Fruit fly (Drosophila melanogaster) whole organism, embryonic: ENCODE results near the gene CG5790.

Source experiments
- CG10274 ChIP-seq: fragments of 200-800 bp; sonication (Bioruptor generic); optimal IDR thresholded peaks from 3 replicates; lab custom pipeline; 2017; ENCODE audit warnings: missing biosample characterization, mild to moderate bottlenecking, missing genetic modification characterization
- CG11085 ChIP-seq: fragments of 200-800 bp; sonication (Bioruptor generic); IDR thresholded peaks from 2 replicates; pipeline ENCODE4 v1.3.6; 2022; ENCODE audit warnings: missing biosample characterization, missing genetic modification characterization
- CG11560 ChIP-seq: fragments of 200-800 bp; sonication (Bioruptor generic); IDR thresholded peaks from 3 replicates; pipeline ENCODE4 v1.3.6; 2022; ENCODE audit warnings: missing biosample characterization, missing genetic modification characterization
- CG12219 ChIP-seq: fragments of 200-800 bp; sonication (Bioruptor generic); optimal IDR thresholded peaks from 3 replicates; lab custom pipeline; 2018; ENCODE audit warnings: missing biosample characterization, mild to moderate bottlenecking, missing genetic modification characterization
- CG12299 ChIP-seq: fragments of 200-800 bp; sonication (Bioruptor generic); optimal IDR thresholded peaks from 2 replicates; lab custom pipeline; 2018; ENCODE audit warnings: missing biosample characterization, mild to moderate bottlenecking, missing genetic modification characterization
- CG13287 ChIP-seq: fragments of 200-800 bp; sonication (Bioruptor generic); IDR thresholded peaks from 2 replicates; pipeline ENCODE4 v1.3.6; 2022; ENCODE audit warnings: missing biosample characterization, missing genetic modification characterization; ENCODE audit not compliant: partially characterized antibody
- CG15073 ChIP-seq: fragments of 200-800 bp; sonication (Bioruptor generic); optimal IDR thresholded peaks from 2 replicates; lab custom pipeline; 2016; ENCODE audit warnings: missing biosample characterization, missing genetic modification characterization
- CG1603 ChIP-seq: fragments of 200-800 bp; sonication (Bioruptor generic); optimal IDR thresholded peaks from 2 replicates; lab custom pipeline; 2019; ENCODE audit warnings: missing biosample characterization, mild to moderate bottlenecking, missing genetic modification characterization, moderate library complexity
- CG1647 ChIP-seq: fragments of 200-800 bp; sonication (Bioruptor generic); optimal IDR thresholded peaks from 3 replicates; lab custom pipeline; 2016; ENCODE audit warnings: missing biosample characterization, missing genetic modification characterization
- CG16813 ChIP-seq: fragments of 200-800 bp; sonication (Bioruptor generic); IDR thresholded peaks from 3 replicates; pipeline ENCODE4 v1.3.6; 2022; ENCODE audit warnings: missing biosample characterization, missing genetic modification characterization; ENCODE audit not compliant: partially characterized antibody
- CG16815 ChIP-seq: fragments of 200-800 bp; sonication (Bioruptor generic); optimal IDR thresholded peaks from 3 replicates; lab custom pipeline; 2017; ENCODE audit warnings: missing biosample characterization, mild to moderate bottlenecking, missing genetic modification characterization
- CG17186 ChIP-seq: fragments of 200-800 bp; sonication (Bioruptor generic); optimal IDR thresholded peaks from 3 replicates; lab custom pipeline; 2017; ENCODE audit warnings: missing biosample characterization, missing genetic modification reagents, missing genetic modification characterization
- CG17612 ChIP-seq: fragments of 200-800 bp; sonication (Bioruptor generic); IDR thresholded peaks from 2 replicates; pipeline ENCODE4 v1.3.6; 2022; ENCODE audit warnings: missing biosample characterization, missing genetic modification characterization
- CG17912 ChIP-seq: fragments of 200-800 bp; sonication (Bioruptor generic); optimal IDR thresholded peaks from 2 replicates; lab custom pipeline; 2018; ENCODE audit warnings: missing biosample characterization, mild to moderate bottlenecking, missing genetic modification characterization
- CG2678 ChIP-seq: fragments of 200-800 bp; sonication (Bioruptor generic); optimal IDR thresholded peaks from 3 replicates; lab custom pipeline; 2019; ENCODE audit warnings: missing biosample characterization, mild to moderate bottlenecking, missing genetic modification characterization, moderate library complexity
- CG31388 ChIP-seq: fragments of 200-800 bp; sonication (Bioruptor generic); optimal IDR thresholded peaks from 2 replicates; lab custom pipeline; 2016; ENCODE audit warnings: missing biosample characterization, missing genetic modification characterization
- CG3407 ChIP-seq: fragments of 200-800 bp; sonication (Bioruptor generic); optimal IDR thresholded peaks from 2 replicates; lab custom pipeline; 2018; ENCODE audit warnings: missing biosample characterization, mild to moderate bottlenecking, missing genetic modification characterization
- CG6175 ChIP-seq: fragments of 200-800 bp; sonication (Bioruptor generic); IDR thresholded peaks from 3 replicates; pipeline ENCODE4 v1.3.6; 2022; ENCODE audit warnings: missing biosample characterization, missing genetic modification characterization
- CG7271 ChIP-seq: fragments of 200-800 bp; sonication (Bioruptor generic); optimal IDR thresholded peaks from 2 replicates; lab custom pipeline; 2018; ENCODE audit warnings: missing biosample characterization, mild to moderate bottlenecking, missing genetic modification characterization, moderate library complexity
- CG8478 ChIP-seq: fragments of >200 bp; optimal IDR thresholded peaks from 2 replicates; lab custom pipeline; 2018
- CG8924 ChIP-seq: fragments of 200-800 bp; optimal IDR thresholded peaks from 3 replicates; lab custom pipeline; 2019; ENCODE audit warnings: missing biosample characterization, mild to moderate bottlenecking, missing genetic modification characterization, moderate library complexity
- CG9727 ChIP-seq: fragments of 200-800 bp; sonication (Bioruptor generic); optimal IDR thresholded peaks from 3 replicates; lab custom pipeline; 2017; ENCODE audit warnings: missing biosample characterization, mild to moderate bottlenecking, missing genetic modification characterization
- Drgx ChIP-seq: fragments of 200-800 bp; sonication (Bioruptor generic); IDR thresholded peaks from 2 replicates; pipeline ENCODE4 v1.3.6; 2022; ENCODE audit warnings: missing biosample characterization, missing genetic modification characterization
- E2f1 ChIP-seq: fragments of 200-800 bp; sonication (Bioruptor generic); IDR thresholded peaks from 2 replicates; pipeline ENCODE4 v1.3.6; 2022; ENCODE audit warnings: missing biosample characterization, missing genetic modification characterization
- Hr3 ChIP-seq: fragments of 200-800 bp; sonication (Bioruptor generic); optimal IDR thresholded peaks from 3 replicates; lab custom pipeline; 2016; ENCODE audit warnings: missing biosample characterization, missing genetic modification characterization
- Lpt ChIP-seq: fragments of >200 bp; optimal IDR thresholded peaks from 2 replicates; lab custom pipeline; 2018; ENCODE audit warnings: missing biosample characterization, missing genetic modification characterization
- Meics ChIP-seq: fragments of 200-800 bp; sonication (Bioruptor generic); optimal IDR thresholded peaks from 2 replicates; lab custom pipeline; 2017; ENCODE audit warnings: missing biosample characterization, mild to moderate bottlenecking, missing genetic modification characterization
- Optix ChIP-seq: fragments of 200-800 bp; sonication (Bioruptor generic); IDR thresholded peaks from 3 replicates; pipeline ENCODE4 v1.3.6; 2022; ENCODE audit warnings: missing biosample characterization, missing genetic modification characterization
- Rfx ChIP-seq: fragments of 200-800 bp; sonication (Bioruptor generic); IDR thresholded peaks from 2 replicates; pipeline ENCODE4 v1.3.6; 2022; ENCODE audit warnings: missing biosample characterization, missing genetic modification characterization
- Sox102F ChIP-seq: fragments of 200-800 bp; sonication (Bioruptor generic); optimal IDR thresholded peaks from 2 replicates; lab custom pipeline; 2018; ENCODE audit warnings: missing biosample characterization, mild to moderate bottlenecking, missing genetic modification characterization, moderate library complexity
- Spps ChIP-seq: fragments of 200-800 bp; sonication (Bioruptor generic); optimal IDR thresholded peaks from 2 replicates; lab custom pipeline; 2018; ENCODE audit warnings: missing biosample characterization, mild to moderate bottlenecking, missing genetic modification characterization
- Xrp1 ChIP-seq: fragments of 200-800 bp; sonication (Bioruptor generic); IDR thresholded peaks from 2 replicates; pipeline ENCODE4 v1.3.6; 2022; ENCODE audit warnings: missing biosample characterization, missing genetic modification characterization
- ap ChIP-seq: fragments of 200-800 bp; sonication (Bioruptor generic); IDR thresholded peaks from 2 replicates; pipeline ENCODE4 v1.3.6; 2022; ENCODE audit warnings: missing biosample characterization, missing genetic modification characterization
- bsh ChIP-seq, 2 experiments: fragments of 200-800 bp; sonication (Bioruptor generic); optimal IDR thresholded peaks; 2 replicates each; lab custom pipeline; 2017 to 2018; ENCODE audit warnings: mild to moderate bottlenecking in 2 of 2, missing biosample characterization in 2 of 2, missing genetic modification characterization in 2 of 2, moderate library complexity in 1 of 2
- ci ChIP-seq: fragments of 200-800 bp; sonication (Bioruptor generic); IDR thresholded peaks from 3 replicates; pipeline ENCODE4 v1.3.6; 2022; ENCODE audit warnings: missing biosample characterization, missing genetic modification characterization
- crol ChIP-seq: fragments of 200-800 bp; sonication (Bioruptor generic); IDR thresholded peaks from 2 replicates; pipeline ENCODE4 v1.3.6; 2022; ENCODE audit warnings: missing biosample characterization, missing genetic modification characterization
- crp ChIP-seq, 2 experiments: fragments of 200-800 bp; sonication (Bioruptor generic); optimal IDR thresholded peaks; 2 replicates in 1 of 2; 3 replicates in 1 of 2; lab custom pipeline; 2017; ENCODE audit warnings: missing biosample characterization in 2 of 2, missing genetic modification characterization in 2 of 2, mild to moderate bottlenecking in 1 of 2, moderate library complexity in 1 of 2
- dati ChIP-seq: fragments of 200-800 bp; sonication (Bioruptor generic); IDR thresholded peaks from 2 replicates; pipeline ENCODE4 v1.3.6; 2022; ENCODE audit warnings: missing biosample characterization, missing genetic modification characterization
- esg ChIP-seq: fragments of 200-800 bp; sonication (Bioruptor generic); conservative IDR thresholded peaks from 2 replicates; pipeline ENCODE4 v1.3.6; 2022; ENCODE audit warnings: missing biosample characterization, missing genetic modification characterization
- insv ChIP-seq, 2 experiments: fragments of 200-800 bp; sonication (Bioruptor generic); optimal IDR thresholded peaks; 3 replicates each; lab custom pipeline; 2016 to 2018; ENCODE audit warnings: missing biosample characterization in 2 of 2, missing genetic modification characterization in 2 of 2
- lov ChIP-seq, 2 experiments: fragments of 200-800 bp in 1 of 2; fragments of >200 bp in 1 of 2; sonication (Bioruptor generic) in 1 of 2; IDR thresholded peaks in 1 of 2; optimal IDR thresholded peaks in 1 of 2; 2 replicates in 1 of 2; 3 replicates in 1 of 2; pipeline versions ENCODE4 v1.3.6 to Lab custom; 2017 to 2022; ENCODE audit warnings: missing biosample characterization in 1 of 2, missing genetic modification characterization in 1 of 2
- mirr ChIP-seq: fragments of 200-800 bp; sonication (Bioruptor generic); optimal IDR thresholded peaks from 3 replicates; lab custom pipeline; 2018; ENCODE audit warnings: missing biosample characterization, mild to moderate bottlenecking, missing genetic modification characterization
- psq ChIP-seq: fragments of 200-800 bp; sonication (Bioruptor generic); optimal IDR thresholded peaks from 2 replicates; lab custom pipeline; 2017; ENCODE audit warnings: missing biosample characterization, missing genetic modification characterization
- repo ChIP-seq: fragments of 200-800 bp; sonication (Bioruptor generic); optimal IDR thresholded peaks from 2 replicates; lab custom pipeline; 2016; ENCODE audit warnings: missing biosample characterization, missing genetic modification characterization
- sens ChIP-seq: fragments of 200-800 bp; sonication (Bioruptor generic); peaks from one replicate; lab custom pipeline; 2016; ENCODE audit warnings: missing biosample characterization, missing genetic modification characterization
- twi ChIP-seq: fragments of 200-800 bp; optimal IDR thresholded peaks from 2 replicates; lab custom pipeline; 2019; ENCODE audit warnings: missing biosample characterization, mild to moderate bottlenecking, missing genetic modification characterization, moderate library complexity
- usp ChIP-seq: fragments of >200 bp; optimal IDR thresholded peaks from 2 replicates; lab custom pipeline; 2017; ENCODE audit warnings: missing biosample characterization, missing genetic modification characterization
- zfh2 ChIP-seq: fragments of 200-800 bp; sonication (Bioruptor generic); optimal IDR thresholded peaks from 2 replicates; lab custom pipeline; 2016; ENCODE audit warnings: missing biosample characterization, missing genetic modification characterization

The CG5790 gene

dm6 chr2L:18340921-18341320 lies 46.3 kb downstream of the CG5790 start:
- TF ChIP-seq CG1603 (tag; lab: Kevin White, UChicago) (peak; percentile 19), crp (GFP tag; optimal IDR thresholded peaks at IDR 0.05; lab: Kevin White, UChicago) (no peak), Sox102F (peak; percentile 39), ap (0 out of 2 replicates have a peak, but pooled peaks have one; percentile 8), crol (GFP tag; lab: Robert Waterston, UW) (peak; percentile 49; the same call in 1 of the 2 replicates), bsh (GFP tag; optimal IDR thresholded peaks at IDR 0.05; lab: Kevin White, UChicago) (peak in 1 of 2 experiments; percentile 14), ci (GFP tag; lab: Robert Waterston, UW) (0 out of 3 replicates have a peak, but pooled peaks have one; percentile 23), esg (GFP tag; lab: Robert Waterston, UW) (no peak), Drgx (peak; percentile 92)

dm6 chr2L:18344343-18344742 lies 49.7 kb downstream of the CG5790 start:
- peak; percentile 73 for TF ChIP-seq Drgx
- TF ChIP-seq bsh (GFP tag; optimal IDR thresholded peaks at IDR 0.05; lab: Kevin White, UChicago): peak in 1 of 2 experiments; percentile 49
- TF ChIP-seq Meics (GFP tag; lab: Kevin White, UChicago): no peak
- TF ChIP-seq sens (GFP tag; lab: Kevin White, UChicago): peak; percentile 50

- TF ChIP-seq CG2678 (tag; lab: Kevin White, UChicago): peak; percentile 52
- TF ChIP-seq mirr (GFP tag; lab: Kevin White, UChicago): no peak
- TF ChIP-seq CG10274: no peak
- TF ChIP-seq CG16815: no peak
- no peak for TF ChIP-seq CG17912 (GFP tag; lab: Kevin White, UChicago)
- TF ChIP-seq CG11085 (GFP tag; lab: Robert Waterston, UW): no peak
- no peak for TF ChIP-seq CG6175 (GFP tag; lab: Robert Waterston, UW)
- peak; percentile 8; the same call in 1 of the 2 replicates for TF ChIP-seq E2f1
- no peak for TF ChIP-seq CG17612 (GFP tag; lab: Robert Waterston, UW)
- peak; percentile 33 for TF ChIP-seq CG3407 (GFP tag; lab: Kevin White, UChicago)
- no peak for TF ChIP-seq CG17186 (GFP tag; lab: Kevin White, UChicago)
- TF ChIP-seq psq (GFP tag; lab: Kevin White, UChicago): no peak
- TF ChIP-seq CG7271 (tag; lab: Kevin White, UChicago): no peak
- TF ChIP-seq Xrp1 (GFP tag; lab: Robert Waterston, UW): peak; percentile 69
- TF ChIP-seq zfh2 (GFP tag; lab: Kevin White, UChicago): no peak
- peak; percentile 17 for TF ChIP-seq CG8924
- TF ChIP-seq CG15073: no peak
- no peak for TF ChIP-seq Rfx
- TF ChIP-seq repo (GFP tag; lab: Kevin White, UChicago): no peak
- TF ChIP-seq CG16813 (GFP tag; lab: Robert Waterston, UW): no peak
- no peak for TF ChIP-seq twi (tag; lab: Kevin White, UChicago)
- no peak for TF ChIP-seq dati (GFP tag; lab: Robert Waterston, UW)
- TF ChIP-seq Hr3 (GFP tag; lab: Kevin White, UChicago): no peak
- no peak for TF ChIP-seq Spps (tag; lab: Kevin White, UChicago)
- no peak for TF ChIP-seq CG1647
- TF ChIP-seq insv (GFP tag; optimal IDR thresholded peaks at IDR 0.05; lab: Kevin White, UChicago): no peak
- TF ChIP-seq usp (GFP tag; lab: Kevin White, UChicago): no peak
- no peak for TF ChIP-seq CG31388 (GFP tag; lab: Kevin White, UChicago)
- peak; percentile 31 for TF ChIP-seq CG9727 (GFP tag; lab: Kevin White, UChicago)
- TF ChIP-seq CG13287 (GFP tag; lab: Robert Waterston, UW): no peak
- TF ChIP-seq CG8478 (lab: Kevin White, UChicago): no peak
- no peak for TF ChIP-seq CG11560 (tag; lab: Robert Waterston, UW)
- no peak for TF ChIP-seq lov (optimal IDR thresholded peaks at IDR 0.05; lab: Kevin White, UChicago)
- no peak for TF ChIP-seq lov (GFP tag; IDR thresholded peaks at IDR 0.05; lab: Robert Waterston, UW)
- TF ChIP-seq CG12219: peak; percentile 20
- TF ChIP-seq Optix (GFP tag; lab: Robert Waterston, UW): no peak
- no peak for TF ChIP-seq Lpt (GFP tag; lab: Kevin White, UChicago)
- no peak for TF ChIP-seq CG12299 (tag; lab: Kevin White, UChicago)
These were observed 50.6 kb downstream of the CG5790 start for dm6 chr2L:18345194-18345593.
